Worm (Caenorhabditis elegans) whole organism, L1 larva: Measurements from ENCODE around the gene unc-23.

Experiments
- C04F5.9 ChIP-seq: sonication (generic microtip); optimal IDR thresholded peaks from 2 replicates; lab custom pipeline; 2016; ENCODE audit warnings: missing genetic modification characterization, missing compliant biosample characterization
- C16A3.4 ChIP-seq: fragments of 150-350 bp; optimal IDR thresholded peaks from 2 replicates; lab custom pipeline; 2014; ENCODE audit warnings: missing biosample characterization, missing genetic modification characterization
- F16B12.6 ChIP-seq: fragments of 150-350 bp; optimal IDR thresholded peaks from 2 replicates; lab custom pipeline; 2014; ENCODE audit warnings: missing biosample characterization, missing genetic modification characterization
- ama-1 ChIP-seq: fragments of 150-350 bp; optimal IDR thresholded peaks from 2 replicates; lab custom pipeline; 2014
- ceh-82 ChIP-seq, 3 experiments: fragments of 150-350 bp in 1 of 3; sonication (generic microtip) in 2 of 3; optimal IDR thresholded peaks; 2 replicates each; lab custom pipeline; 2014 to 2017; ENCODE audit warnings: missing biosample characterization in 3 of 3, missing genetic modification characterization in 3 of 3
- ceh-88 ChIP-seq: fragments of 200-800 bp; sonication (Bioruptor generic); IDR thresholded peaks from 2 replicates; pipeline ENCODE4 v1.3.6; 2022; ENCODE audit warnings: missing genetic modification characterization, missing compliant biosample characterization
- efl-3 ChIP-seq: fragments of 200-800 bp; sonication (Bioruptor generic); optimal IDR thresholded peaks from 2 replicates; lab custom pipeline; 2018; ENCODE audit warnings: mild to moderate bottlenecking, missing genetic modification characterization, missing compliant biosample characterization
- elt-3 ChIP-seq, 6 experiments: fragments of 150-350 bp in 1 of 6; sonication (generic microtip); optimal IDR thresholded peaks; 2 replicates each; lab custom pipeline; 2017 to 2018; ENCODE audit warnings: missing biosample characterization in 6 of 6, missing genetic modification characterization in 6 of 6, inconsistent platforms in 1 of 6
- fkh-8 ChIP-seq: sonication (generic microtip); optimal IDR thresholded peaks from 2 replicates; lab custom pipeline; 2016; ENCODE audit warnings: mild to moderate bottlenecking, missing genetic modification characterization, missing compliant biosample characterization
- fos-1 ChIP-seq: fragments of 150-350 bp; optimal IDR thresholded peaks from 2 replicates; lab custom pipeline; 2014; ENCODE audit warnings: missing biosample characterization, missing genetic modification characterization
- grh-1 ChIP-seq: fragments of 200-800 bp; sonication (Bioruptor generic); IDR thresholded peaks from 2 replicates; pipeline ENCODE4 v1.3.6; 2022; ENCODE audit warnings: missing genetic modification reagents, missing genetic modification characterization, missing compliant biosample characterization
- hlh-17 ChIP-seq: fragments of 200-800 bp; sonication (Bioruptor generic); optimal IDR thresholded peaks from 2 replicates; lab custom pipeline; 2018; ENCODE audit warnings: missing genetic modification characterization, mild to moderate bottlenecking, missing compliant biosample characterization, moderate library complexity, borderline replicate concordance
- hlh-4 ChIP-seq: sonication (generic microtip); optimal IDR thresholded peaks from 2 replicates; lab custom pipeline; 2016; ENCODE audit warnings: mild to moderate bottlenecking, missing genetic modification characterization, missing compliant biosample characterization
- hpl-2 ChIP-seq: fragments of 150-350 bp; optimal IDR thresholded peaks from 2 replicates; lab custom pipeline; 2014; ENCODE audit warnings: missing biosample characterization, missing genetic modification reagents, missing genetic modification characterization
- irx-1 ChIP-seq: sonication (generic microtip); optimal IDR thresholded peaks from 2 replicates; lab custom pipeline; 2016; ENCODE audit warnings: missing genetic modification characterization, missing compliant biosample characterization
- jun-1 ChIP-seq: fragments of 150-350 bp; optimal IDR thresholded peaks from 2 replicates; lab custom pipeline; 2014; ENCODE audit warnings: missing biosample characterization, missing genetic modification reagents, missing genetic modification characterization
- lin-13 ChIP-seq: fragments of 150-350 bp; optimal IDR thresholded peaks from 2 replicates; lab custom pipeline; 2014; ENCODE audit warnings: missing biosample characterization, missing genetic modification reagents, missing genetic modification characterization
- lin-14 ChIP-seq: fragments of 200-800 bp; sonication (Bioruptor generic); optimal IDR thresholded peaks from 2 replicates; lab custom pipeline; 2018; ENCODE audit warnings: mild to moderate bottlenecking, missing genetic modification characterization, moderate library complexity, missing compliant biosample characterization
- lin-15B ChIP-seq: fragments of 150-350 bp; sonication (generic microtip); optimal IDR thresholded peaks from 3 replicates; lab custom pipeline; 2014; ENCODE audit warnings: missing biosample characterization, missing genetic modification characterization
- lin-39 ChIP-seq: fragments of 150-350 bp; optimal IDR thresholded peaks from 2 replicates; lab custom pipeline; 2014; ENCODE audit warnings: missing biosample characterization, missing genetic modification reagents, missing genetic modification characterization
- lsy-2 ChIP-seq, 2 experiments: fragments of 150-350 bp; optimal IDR thresholded peaks; 2 replicates each; lab custom pipeline; 2014; ENCODE audit warnings: missing biosample characterization in 2 of 2, missing genetic modification characterization in 2 of 2
- mab-9 ChIP-seq: fragments of 200-800 bp; sonication (Bioruptor generic); IDR thresholded peaks from 2 replicates; pipeline ENCODE4 v1.3.6; 2022; ENCODE audit warnings: missing genetic modification reagents, missing genetic modification characterization, missing compliant biosample characterization
- mef-2 ChIP-seq: fragments of 150-350 bp; optimal IDR thresholded peaks from 2 replicates; lab custom pipeline; 2014; ENCODE audit warnings: missing biosample characterization, missing genetic modification characterization
- mep-1 ChIP-seq: fragments of 150-350 bp; optimal IDR thresholded peaks from 2 replicates; lab custom pipeline; 2014; ENCODE audit warnings: missing biosample characterization, missing genetic modification characterization
- nhr-237 ChIP-seq: fragments of 150-350 bp; optimal IDR thresholded peaks from 2 replicates; lab custom pipeline; 2014; ENCODE audit warnings: missing biosample characterization, missing genetic modification characterization
- nhr-47 ChIP-seq: sonication (generic microtip); optimal IDR thresholded peaks from 2 replicates; lab custom pipeline; 2016; ENCODE audit warnings: mild to moderate bottlenecking, missing genetic modification characterization, moderate library complexity, missing compliant biosample characterization
- nhr-71 ChIP-seq: sonication (generic microtip); optimal IDR thresholded peaks from 2 replicates; lab custom pipeline; 2016; ENCODE audit warnings: mild to moderate bottlenecking, missing genetic modification characterization, moderate library complexity, missing compliant biosample characterization
- nhr-77 ChIP-seq: fragments of 150-350 bp; optimal IDR thresholded peaks from 2 replicates; lab custom pipeline; 2014; ENCODE audit warnings: missing biosample characterization, missing genetic modification characterization
- nhr-84 ChIP-seq: sonication (generic microtip); optimal IDR thresholded peaks from 2 replicates; lab custom pipeline; 2017; ENCODE audit warnings: missing biosample characterization, missing genetic modification characterization
- nhr-85 ChIP-seq: sonication (generic microtip); peaks from one replicate; lab custom pipeline; 2016; ENCODE audit warnings: missing genetic modification characterization, inconsistent platforms, missing compliant biosample characterization
- pag-3 ChIP-seq: sonication (generic microtip); optimal IDR thresholded peaks from 2 replicates; lab custom pipeline; 2017; ENCODE audit warnings: missing genetic modification characterization, mild to moderate bottlenecking, missing compliant biosample characterization, antibody characterized with exemption, borderline replicate concordance; ENCODE audit not compliant: insufficient read depth
- pax-3 ChIP-seq: fragments of 200-800 bp; sonication (Bioruptor generic); optimal IDR thresholded peaks from 2 replicates; lab custom pipeline; 2018; ENCODE audit warnings: mild to moderate bottlenecking, missing genetic modification characterization, moderate library complexity, missing compliant biosample characterization
- pqm-1 ChIP-seq: sonication (generic microtip); optimal IDR thresholded peaks from 3 replicates; lab custom pipeline; 2017; ENCODE audit warnings: missing biosample characterization, missing genetic modification characterization
- snu-23 ChIP-seq: sonication (generic microtip); optimal IDR thresholded peaks from 2 replicates; lab custom pipeline; 2016; ENCODE audit warnings: missing genetic modification characterization, missing compliant biosample characterization
- sox-4 ChIP-seq: sonication (generic microtip); optimal IDR thresholded peaks from 2 replicates; lab custom pipeline; 2016; ENCODE audit warnings: missing genetic modification characterization, missing compliant biosample characterization
- swsn-7 ChIP-seq: sonication (generic microtip); optimal IDR thresholded peaks from 2 replicates; lab custom pipeline; 2016; ENCODE audit warnings: missing genetic modification characterization, missing compliant biosample characterization
- tbx-2 ChIP-seq: sonication (generic microtip); optimal IDR thresholded peaks from 2 replicates; lab custom pipeline; 2016; ENCODE audit warnings: missing genetic modification characterization, missing compliant biosample characterization
- unc-130 ChIP-seq: fragments of 150-350 bp; optimal IDR thresholded peaks from 2 replicates; lab custom pipeline; 2017; ENCODE audit warnings: missing biosample characterization, missing genetic modification characterization, inconsistent platforms
- unc-86 ChIP-seq: sonication (generic microtip); optimal IDR thresholded peaks from 2 replicates; lab custom pipeline; 2016; ENCODE audit warnings: missing genetic modification characterization, missing compliant biosample characterization
- unc-98 ChIP-seq: fragments of 200-800 bp; sonication (Bioruptor generic); IDR thresholded peaks from 2 replicates; pipeline ENCODE4 v1.3.6; 2022; ENCODE audit warnings: missing genetic modification characterization, missing compliant biosample characterization
- vab-15 ChIP-seq: sonication (generic microtip); optimal IDR thresholded peaks from 2 replicates; lab custom pipeline; 2017; ENCODE audit warnings: missing genotype, mild to moderate bottlenecking, missing genetic modification characterization, missing compliant biosample characterization
- xbp-1 ChIP-seq: sonication (generic microtip); optimal IDR thresholded peaks from 2 replicates; lab custom pipeline; 2016; ENCODE audit warnings: missing genetic modification characterization, missing compliant biosample characterization
- zag-1 ChIP-seq: fragments of 150-350 bp; optimal IDR thresholded peaks from 2 replicates; lab custom pipeline; 2014; ENCODE audit warnings: missing biosample characterization, missing genetic modification characterization
- zip-4 ChIP-seq: fragments of 200-800 bp; sonication (Bioruptor generic); optimal IDR thresholded peaks from 2 replicates; lab custom pipeline; 2018; ENCODE audit warnings: mild to moderate bottlenecking, missing genetic modification characterization, moderate library complexity, missing compliant biosample characterization
- ztf-4 ChIP-seq: fragments of 150-350 bp; optimal IDR thresholded peaks from 2 replicates; lab custom pipeline; 2014; ENCODE audit warnings: missing biosample characterization, missing genetic modification characterization

The unc-23 gene

DNA sequence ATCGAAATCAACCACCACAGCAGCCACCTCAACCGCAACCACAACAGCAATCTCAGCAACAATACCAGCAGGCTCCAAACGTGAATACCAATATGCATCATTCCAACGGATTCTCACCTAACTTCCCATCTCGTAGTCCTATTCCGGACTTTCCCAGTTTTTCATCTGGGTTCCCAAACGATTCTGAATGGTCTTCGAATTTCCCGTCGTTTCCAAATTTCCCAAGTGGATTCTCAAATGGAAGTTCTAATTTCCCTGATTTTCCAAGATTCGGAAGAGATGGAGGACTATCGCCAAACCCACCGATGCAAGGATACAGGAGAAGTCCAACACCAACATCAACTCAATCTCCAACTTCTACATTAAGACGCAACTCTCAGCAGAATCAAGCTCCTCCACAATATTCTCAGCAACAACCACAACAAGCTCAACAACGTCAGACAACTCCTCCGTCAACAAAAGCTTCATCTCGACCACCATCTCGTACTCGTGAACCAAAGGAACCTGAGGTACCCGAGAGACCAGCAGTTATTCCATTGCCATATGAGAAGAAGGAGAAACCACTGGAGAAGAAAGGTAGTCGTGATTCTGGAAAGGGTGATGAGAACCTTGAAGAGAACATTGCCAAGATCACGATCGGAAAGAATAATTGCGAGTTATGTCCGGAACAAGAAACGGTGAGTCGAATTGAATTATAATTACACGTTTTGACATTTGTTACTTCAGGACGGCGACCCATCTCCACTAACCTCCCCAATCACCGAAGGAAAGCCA lies 1.5 kb downstream of the unc-23 start:
- TF ChIP-seq hlh-4 (no peak), F16B12.6 (tag; lab: Kevin White, UChicago) (no peak), pax-3 (tag; lab: Kevin White, UChicago) (no peak), ama-1 (lab: Kevin White, UChicago) (no peak), lin-14 (GFP tag; lab: Kevin White, UChicago) (no peak), snu-23 (no peak), irx-1 (no peak), mep-1 (tag; lab: Kevin White, UChicago) (peak; percentile 24), lin-13 (no peak), mab-9 (GFP tag; lab: Robert Waterston, UW) (no peak), tbx-2 (tag; lab: Kevin White, UChicago) (no peak), efl-3 (GFP tag; lab: Kevin White, UChicago) (no peak), nhr-85 (peak; percentile 42)

- peak; percentile 60 for TF ChIP-seq ama-1 (lab: Kevin White, UChicago)
- TF ChIP-seq lin-13 = no peak
- TF ChIP-seq jun-1 (tag; lab: Kevin White, UChicago) = no peak
- no peak for TF ChIP-seq sox-4 (tag; lab: Kevin White, UChicago)
- no peak for TF ChIP-seq ztf-4 (tag; lab: Kevin White, UChicago)
- TF ChIP-seq ceh-82 (tag; optimal IDR thresholded peaks at IDR 0.05; lab: Kevin White, UChicago) = no peak
- TF ChIP-seq nhr-77 (tag; lab: Kevin White, UChicago) = no peak
Observed at ce11 chrV:8938445-8938844, 2.3 kb downstream of the unc-23 start.

- TF ChIP-seq unc-130 (no peak), lin-13 (no peak), nhr-47 (tag; lab: Kevin White, UChicago) (no peak), ceh-88 (no peak), nhr-85 (no peak), pqm-1 (tag; lab: Kevin White, UChicago) (no peak), C16A3.4 (tag; lab: Kevin White, UChicago) (no peak), nhr-71 (tag; lab: Kevin White, UChicago) (no peak), tbx-2 (tag; lab: Kevin White, UChicago) (no peak), zip-4 (GFP tag; lab: Kevin White, UChicago) (no peak), nhr-237 (tag; lab: Kevin White, UChicago) (no peak), C04F5.9 (tag; lab: Kevin White, UChicago) (no peak), irx-1 (no peak), mef-2 (no peak), hlh-4 (no peak), vab-15 (tag; lab: Kevin White, UChicago) (no peak)
- TF ChIP-seq, all 84 proteins: peak for 0
Observed at ce11 chrV:8938943-8939342, 2.8 kb downstream of the unc-23 start.

DNA sequence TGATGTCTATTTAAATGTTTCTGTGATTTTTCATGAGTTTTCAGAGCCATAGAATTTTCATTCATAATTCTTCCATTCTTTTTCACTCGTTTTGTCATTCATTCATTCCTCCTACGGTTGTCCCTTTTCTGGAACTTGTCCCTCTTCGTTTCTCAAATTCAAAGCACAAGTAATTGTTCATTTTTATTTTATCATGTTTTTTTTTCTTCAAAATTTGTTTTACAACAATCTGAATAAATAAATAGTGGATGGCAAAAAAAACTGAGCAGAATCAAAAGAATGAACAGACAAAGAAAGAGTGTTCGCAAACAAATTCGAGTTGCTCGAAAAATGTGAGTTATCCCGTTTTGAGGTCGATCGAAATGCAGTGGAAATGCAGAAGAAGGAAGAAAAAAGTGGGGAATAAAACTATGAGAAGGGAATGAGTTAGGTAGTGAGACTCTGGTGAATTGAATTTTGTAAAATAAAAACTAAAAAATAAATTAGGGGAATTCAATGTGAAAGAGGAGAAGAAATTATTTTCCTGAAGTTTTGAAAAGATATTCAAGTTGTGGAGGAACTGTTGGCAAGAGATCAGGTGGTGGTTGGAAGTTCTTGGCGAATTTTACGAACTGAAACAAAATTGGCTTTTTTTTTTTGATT lies 3.4 kb downstream of the unc-23 start:
- TF ChIP-seq lin-39 (tag; lab: Kevin White, UChicago) = no peak
- TF ChIP-seq xbp-1 = peak; percentile 1
- TF ChIP-seq nhr-84 (tag; lab: Kevin White, UChicago) = no peak
- TF ChIP-seq lin-15B (tag; lab: Kevin White, UChicago) = no peak
- no peak for TF ChIP-seq grh-1 (GFP tag; lab: Robert Waterston, UW)
- no peak for TF ChIP-seq hlh-17 (GFP tag; lab: Kevin White, UChicago)
- TF ChIP-seq hpl-2 (GFP tag; lab: Kevin White, UChicago) = no peak
- peak in 1 of 6 experiments; percentile 20 for TF ChIP-seq elt-3 (tag; optimal IDR thresholded peaks at IDR 0.05; lab: Kevin White, UChicago)
- no peak for TF ChIP-seq unc-86 (tag; lab: Kevin White, UChicago)
- no peak for TF ChIP-seq vab-15 (tag; lab: Kevin White, UChicago)
- no peak for TF ChIP-seq zag-1 (tag; lab: Kevin White, UChicago)
- peak; percentile 72 for TF ChIP-seq mep-1 (tag; lab: Kevin White, UChicago)
- no peak for TF ChIP-seq zip-4 (GFP tag; lab: Kevin White, UChicago)
- TF ChIP-seq pqm-1 (tag; lab: Kevin White, UChicago) = no peak
- TF ChIP-seq pag-3 (tag; lab: Kevin White, UChicago) = no peak
- no peak for TF ChIP-seq F16B12.6 (tag; lab: Kevin White, UChicago)
- TF ChIP-seq nhr-237 (tag; lab: Kevin White, UChicago) = no peak
- TF ChIP-seq snu-23 = peak; percentile 62
- TF ChIP-seq fkh-8 = no peak
- TF ChIP-seq mab-9 (GFP tag; lab: Robert Waterston, UW) = no peak
- no peak for TF ChIP-seq sox-4 (tag; lab: Kevin White, UChicago)
- TF ChIP-seq swsn-7 (tag; lab: Kevin White, UChicago) = peak; percentile 32
- TF ChIP-seq unc-98 = no peak
- TF ChIP-seq fos-1 = no peak
- peak in 1 of 2 experiments; percentile 28 for TF ChIP-seq lsy-2 (tag; optimal IDR thresholded peaks at IDR 0.05; lab: Kevin White, UChicago)
- TF ChIP-seq mef-2 = no peak
